Fruit fly (Drosophila melanogaster): ENCODE measurements around the gene CG13599.

Gene CG13599

dm6 chr3R:23964913-23965718, 33.7 kb downstream of the CG13599 start:
- no peak for TF ChIP-seq CG14711 (tag; optimal IDR thresholded peaks at IDR 0.05)
- TF ChIP-seq CG5204 (GFP tag; optimal IDR thresholded peaks at IDR 0.05) = no peak
- TF ChIP-seq CG12768 (GFP tag; optimal IDR thresholded peaks at IDR 0.05) = no peak
- no peak for TF ChIP-seq cnc (optimal IDR thresholded peaks at IDR 0.05)
- no peak for TF ChIP-seq toe (GFP tag; optimal IDR thresholded peaks at IDR 0.05)
- no peak for TF ChIP-seq Crg-1 (GFP tag; optimal IDR thresholded peaks at IDR 0.05)
- no peak for TF ChIP-seq kay (GFP tag; ENCODE audit: borderline replicate concordance)
- TF ChIP-seq Clk (GFP tag; optimal IDR thresholded peaks at IDR 0.05) = no peak
- no peak for TF ChIP-seq Mnt (GFP tag; optimal IDR thresholded peaks at IDR 0.05)
- no peak for TF ChIP-seq pad (GFP tag; optimal IDR thresholded peaks at IDR 0.05)
- TF ChIP-seq bab1 (GFP tag; optimal IDR thresholded peaks at IDR 0.05) = no peak
- no peak for TF ChIP-seq CG7045 (GFP tag; optimal IDR thresholded peaks at IDR 0.05)
- TF ChIP-seq CG1620 (GFP tag; optimal IDR thresholded peaks at IDR 0.05) = no peak
- no peak for TF ChIP-seq ovo (GFP tag; optimal IDR thresholded peaks at IDR 0.05)
- no peak for TF ChIP-seq Hr96 (GFP tag; optimal IDR thresholded peaks at IDR 0.05)
- no peak for TF ChIP-seq CG33017 (tag; optimal IDR thresholded peaks at IDR 0.05)
- TF ChIP-seq cic (GFP tag; optimal IDR thresholded peaks at IDR 0.05) = no peak

- no peak for TF ChIP-seq toe (GFP tag; optimal IDR thresholded peaks at IDR 0.05)
- no peak for TF ChIP-seq CG5204 (GFP tag; optimal IDR thresholded peaks at IDR 0.05)
- no peak for TF ChIP-seq CG1620 (GFP tag; optimal IDR thresholded peaks at IDR 0.05)
- no peak for TF ChIP-seq CG7101 (tag; optimal IDR thresholded peaks at IDR 0.05)
- TF ChIP-seq ovo (GFP tag; optimal IDR thresholded peaks at IDR 0.05) = no peak
- TF ChIP-seq CG11617 (GFP tag; optimal IDR thresholded peaks at IDR 0.05) = no peak
- no peak for TF ChIP-seq CG12768 (GFP tag; optimal IDR thresholded peaks at IDR 0.05)
- TF ChIP-seq kay (GFP tag; ENCODE audit: borderline replicate concordance) = no peak
- no peak for TF ChIP-seq Mnt (GFP tag; optimal IDR thresholded peaks at IDR 0.05)
- no peak for TF ChIP-seq CG14711 (tag; optimal IDR thresholded peaks at IDR 0.05)
- TF ChIP-seq tj (GFP tag; optimal IDR thresholded peaks at IDR 0.05) = no peak
- TF ChIP-seq bab1 (GFP tag; optimal IDR thresholded peaks at IDR 0.05) = no peak
- TF ChIP-seq CG33017 (tag; optimal IDR thresholded peaks at IDR 0.05) = no peak
- no peak for TF ChIP-seq cnc (optimal IDR thresholded peaks at IDR 0.05)
- no peak for TF ChIP-seq Clk (GFP tag; optimal IDR thresholded peaks at IDR 0.05)
- TF ChIP-seq Hr96 (GFP tag; optimal IDR thresholded peaks at IDR 0.05) = no peak
- TF ChIP-seq CG7045 (GFP tag; optimal IDR thresholded peaks at IDR 0.05) = no peak
These were observed 38.0 kb downstream of the CG13599 start for dm6 chr3R:23969449-23969848.

DNA sequence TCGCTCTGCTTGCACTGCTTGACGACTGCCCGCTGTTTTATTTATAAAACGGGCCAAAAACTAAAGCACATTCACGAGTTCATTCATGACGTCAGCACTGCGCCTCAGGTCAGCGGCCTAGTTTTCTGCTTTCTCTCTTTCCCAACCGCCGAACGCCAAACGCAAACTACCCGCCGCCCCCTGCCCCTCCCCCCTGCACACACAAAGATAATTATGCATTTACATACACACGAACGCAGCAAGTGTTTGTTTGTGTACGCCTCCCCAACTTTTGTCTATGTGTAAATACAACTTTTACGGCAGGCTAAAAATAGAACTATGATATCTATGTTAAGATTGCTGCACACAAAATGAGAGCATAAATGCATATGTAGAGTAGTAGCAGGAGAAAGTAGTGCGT, 39.8 kb downstream of the CG13599 start:
- TF ChIP-seq CG5204 (GFP tag; optimal IDR thresholded peaks at IDR 0.05) = no peak
- TF ChIP-seq CG33017 (tag; optimal IDR thresholded peaks at IDR 0.05) = no peak
- TF ChIP-seq CG14711 (tag; optimal IDR thresholded peaks at IDR 0.05) = no peak

dm6 chr3R:23971764-23972163, 40.3 kb downstream of the CG13599 start:
- TF ChIP-seq toe (GFP tag; optimal IDR thresholded peaks at IDR 0.05) (no peak), CG7045 (GFP tag; optimal IDR thresholded peaks at IDR 0.05) (no peak), Hr96 (GFP tag; optimal IDR thresholded peaks at IDR 0.05) (no peak), tj (GFP tag; optimal IDR thresholded peaks at IDR 0.05) (no peak), pad (GFP tag; optimal IDR thresholded peaks at IDR 0.05) (no peak), Crg-1 (GFP tag; optimal IDR thresholded peaks at IDR 0.05) (no peak), CG33017 (tag; optimal IDR thresholded peaks at IDR 0.05) (no peak)

dm6 chr3R:23981645-23982044, 50.2 kb downstream of the CG13599 start:
- TF ChIP-seq tj (GFP tag; optimal IDR thresholded peaks at IDR 0.05) = no peak
- no peak for TF ChIP-seq Hr96 (GFP tag; optimal IDR thresholded peaks at IDR 0.05)
- TF ChIP-seq toe (GFP tag; optimal IDR thresholded peaks at IDR 0.05) = no peak
